Fruit fly (Drosophila melanogaster) whole organism, embryonic: ENCODE results near the gene Rilpl.

ENCODE experiments used
- Atf3 ChIP-seq: fragments of 200-800 bp; sonication (Bioruptor generic); optimal IDR thresholded peaks from 3 replicates; lab custom pipeline; 2016; ENCODE audit warnings: missing biosample characterization, missing genetic modification characterization
- C15 ChIP-seq: fragments of 200-800 bp; sonication (Bioruptor generic); IDR thresholded peaks from 3 replicates; pipeline ENCODE4 v1.3.6; 2022; ENCODE audit warnings: missing biosample characterization, missing genetic modification characterization
- CG10654 ChIP-seq: fragments of 200-800 bp; sonication (Bioruptor generic); optimal IDR thresholded peaks from 2 replicates; lab custom pipeline; 2016; ENCODE audit warnings: missing biosample characterization, missing genetic modification characterization
- CG11560 ChIP-seq: fragments of 200-800 bp; sonication (Bioruptor generic); IDR thresholded peaks from 3 replicates; pipeline ENCODE4 v1.3.6; 2022; ENCODE audit warnings: missing biosample characterization, missing genetic modification characterization
- CG16863 ChIP-seq: fragments of 200-800 bp; sonication (Bioruptor generic); optimal IDR thresholded peaks from 3 replicates; lab custom pipeline; 2016; ENCODE audit warnings: missing biosample characterization, missing genetic modification characterization
- CG17802 ChIP-seq: fragments of 200-800 bp; sonication (Bioruptor generic); optimal IDR thresholded peaks from 2 replicates; lab custom pipeline; 2018; ENCODE audit warnings: missing biosample characterization, mild to moderate bottlenecking, missing genetic modification characterization, moderate library complexity
- CG18011 ChIP-seq: fragments of 200-800 bp; sonication (Bioruptor generic); optimal IDR thresholded peaks from 2 replicates; lab custom pipeline; 2017; ENCODE audit warnings: missing biosample characterization, missing genetic modification characterization, mild to moderate bottlenecking, moderate library complexity, missing genotype
- CG18619 ChIP-seq: fragments of 200-800 bp; sonication (Bioruptor generic); optimal IDR thresholded peaks from 3 replicates; lab custom pipeline; 2017; ENCODE audit warnings: missing biosample characterization, mild to moderate bottlenecking, missing genetic modification characterization
- CG18764 ChIP-seq: fragments of 200-800 bp; sonication (Bioruptor generic); optimal IDR thresholded peaks from 3 replicates; lab custom pipeline; 2016; ENCODE audit warnings: missing biosample characterization, missing genetic modification characterization
- CG2889 ChIP-seq: fragments of 200-800 bp; sonication (Bioruptor generic); IDR thresholded peaks from 3 replicates; pipeline ENCODE4 v1.3.6; 2022; ENCODE audit warnings: missing biosample characterization, missing genetic modification characterization
- CG31224 ChIP-seq: fragments of 200-800 bp; sonication (Bioruptor generic); IDR thresholded peaks from 2 replicates; pipeline ENCODE4 v1.3.6; 2022; ENCODE audit warnings: missing biosample characterization, missing genetic modification characterization
- CG32767 ChIP-seq: fragments of 200-800 bp; sonication (Bioruptor generic); IDR thresholded peaks from 2 replicates; pipeline ENCODE4 v1.3.6; 2022; ENCODE audit warnings: missing biosample characterization, missing genetic modification characterization
- CG33213 ChIP-seq: fragments of 200-800 bp; sonication (Bioruptor generic); optimal IDR thresholded peaks from 3 replicates; lab custom pipeline; 2016; ENCODE audit warnings: missing biosample characterization, missing genetic modification characterization
- CG42726 ChIP-seq: fragments of 200-800 bp; sonication (Bioruptor generic); IDR thresholded peaks from 2 replicates; pipeline ENCODE4 v1.3.6; 2022; ENCODE audit warnings: missing biosample characterization, missing genetic modification characterization; ENCODE audit not compliant: partially characterized antibody
- CG4404 ChIP-seq: fragments of 200-800 bp; sonication (Bioruptor generic); IDR thresholded peaks from 2 replicates; pipeline ENCODE4 v1.3.6; 2022; ENCODE audit warnings: missing biosample characterization, missing genetic modification characterization
- CG5180 ChIP-seq: fragments of 200-800 bp; sonication (Bioruptor generic); optimal IDR thresholded peaks from 3 replicates; lab custom pipeline; 2017; ENCODE audit warnings: missing biosample characterization, missing genetic modification characterization, mild to moderate bottlenecking, moderate library complexity, missing genetic modification reagents
- CG6272 ChIP-seq: fragments of 200-800 bp; sonication (Bioruptor generic); IDR thresholded peaks from 2 replicates; pipeline ENCODE4 v1.3.6; 2022; ENCODE audit warnings: missing biosample characterization, missing genetic modification characterization
- CG9727 ChIP-seq: fragments of 200-800 bp; sonication (Bioruptor generic); optimal IDR thresholded peaks from 3 replicates; lab custom pipeline; 2017; ENCODE audit warnings: missing biosample characterization, mild to moderate bottlenecking, missing genetic modification characterization
- CG9932 ChIP-seq: fragments of 200-800 bp; sonication (Bioruptor generic); IDR thresholded peaks from 2 replicates; pipeline ENCODE4 v1.3.6; 2022; ENCODE audit warnings: missing biosample characterization, missing genetic modification characterization
- Chrac-16 ChIP-seq: fragments of 200-800 bp; sonication (Bioruptor generic); optimal IDR thresholded peaks from 3 replicates; lab custom pipeline; 2016; ENCODE audit warnings: missing biosample characterization, missing genetic modification characterization
- Ets97D ChIP-seq: fragments of 200-800 bp; sonication (Bioruptor generic); optimal IDR thresholded peaks from 3 replicates; lab custom pipeline; 2016; ENCODE audit warnings: missing biosample characterization, missing genetic modification characterization
- Fer1 ChIP-seq: fragments of 200-800 bp; sonication (Bioruptor generic); optimal IDR thresholded peaks from 2 replicates; lab custom pipeline; 2017; ENCODE audit warnings: missing biosample characterization, mild to moderate bottlenecking, missing genetic modification characterization
- HmgD ChIP-seq: fragments of 200-800 bp; sonication (Bioruptor generic); optimal IDR thresholded peaks from 3 replicates; lab custom pipeline; 2016; ENCODE audit warnings: missing biosample characterization, missing genetic modification characterization
- Hsf ChIP-seq: fragments of 200-800 bp; sonication (Bioruptor generic); optimal IDR thresholded peaks from 3 replicates; lab custom pipeline; 2016; ENCODE audit warnings: missing biosample characterization, missing genetic modification characterization
- Max ChIP-seq: fragments of 200-800 bp; sonication (Bioruptor generic); optimal IDR thresholded peaks from 2 replicates; lab custom pipeline; 2016; ENCODE audit warnings: missing biosample characterization, mild to moderate bottlenecking, missing genetic modification characterization
- Mes4 ChIP-seq: fragments of 200-800 bp; sonication (Bioruptor generic); optimal IDR thresholded peaks from 2 replicates; lab custom pipeline; 2016; ENCODE audit warnings: missing biosample characterization, missing genetic modification characterization
- Sox100B ChIP-seq: fragments of 200-800 bp; sonication (Bioruptor generic); optimal IDR thresholded peaks from 3 replicates; lab custom pipeline; 2018; ENCODE audit warnings: missing biosample characterization, mild to moderate bottlenecking, missing genetic modification characterization
- Stat92E ChIP-seq, 3 experiments: fragments of >200 bp in 2 of 3; fragments of 200-800 bp in 1 of 3; sonication (Bioruptor generic) in 1 of 3; optimal IDR thresholded peaks; 2 replicates each; lab custom pipeline; 2017 to 2019; ENCODE audit warnings: missing biosample characterization in 3 of 3, missing genetic modification characterization in 3 of 3, mild to moderate bottlenecking in 1 of 3, moderate library complexity in 1 of 3
- Taf1 ChIP-seq: fragments of 200-800 bp; sonication (Bioruptor generic); IDR thresholded peaks from 2 replicates; pipeline ENCODE4 v1.3.6; 2022; ENCODE audit warnings: missing biosample characterization, missing genetic modification characterization
- Xrp1 ChIP-seq: fragments of 200-800 bp; sonication (Bioruptor generic); IDR thresholded peaks from 2 replicates; pipeline ENCODE4 v1.3.6; 2022; ENCODE audit warnings: missing biosample characterization, missing genetic modification characterization
- aop ChIP-seq: fragments of 200-800 bp; sonication (Bioruptor generic); IDR thresholded peaks from 2 replicates; pipeline ENCODE4 v1.3.6; 2022; ENCODE audit warnings: missing biosample characterization, missing genetic modification characterization
- az2 ChIP-seq: fragments of 200-800 bp; sonication (Bioruptor generic); optimal IDR thresholded peaks from 3 replicates; lab custom pipeline; 2016; ENCODE audit warnings: missing biosample characterization, missing genetic modification characterization
- bowl ChIP-seq: fragments of 200-800 bp; sonication (Bioruptor generic); IDR thresholded peaks from 2 replicates; pipeline ENCODE4 v1.3.6; 2022; ENCODE audit warnings: missing biosample characterization, missing genetic modification characterization
- chinmo ChIP-seq: fragments of 200-800 bp; sonication (Bioruptor generic); IDR thresholded peaks from 4 replicates; pipeline ENCODE4 v1.3.6; 2022; ENCODE audit warnings: missing biosample characterization, missing genetic modification characterization; ENCODE audit not compliant: partially characterized antibody
- crol ChIP-seq: fragments of 200-800 bp; sonication (Bioruptor generic); IDR thresholded peaks from 2 replicates; pipeline ENCODE4 v1.3.6; 2022; ENCODE audit warnings: missing biosample characterization, missing genetic modification characterization
- esg ChIP-seq: fragments of 200-800 bp; sonication (Bioruptor generic); conservative IDR thresholded peaks from 2 replicates; pipeline ENCODE4 v1.3.6; 2022; ENCODE audit warnings: missing biosample characterization, missing genetic modification characterization
- exex ChIP-seq: fragments of 200-800 bp; sonication (Bioruptor generic); optimal IDR thresholded peaks from 4 replicates; lab custom pipeline; 2018; ENCODE audit warnings: missing biosample characterization, mild to moderate bottlenecking, missing genetic modification characterization, moderate library complexity
- gsb-n ChIP-seq: fragments of 200-800 bp; sonication (Bioruptor generic); optimal IDR thresholded peaks from 3 replicates; lab custom pipeline; 2018; ENCODE audit warnings: missing biosample characterization, mild to moderate bottlenecking, missing genetic modification characterization
- h ChIP-seq: fragments of >200 bp; optimal IDR thresholded peaks from 2 replicates; lab custom pipeline; 2017
- klu ChIP-seq: fragments of 200-800 bp; sonication (Bioruptor generic); IDR thresholded peaks from 2 replicates; pipeline ENCODE4 v1.3.6; 2022; ENCODE audit warnings: missing biosample characterization, missing genetic modification characterization
- mld ChIP-seq: fragments of 200-800 bp; sonication (Bioruptor generic); IDR thresholded peaks from 3 replicates; pipeline ENCODE4 v1.3.6; 2022; ENCODE audit warnings: missing biosample characterization, missing genetic modification characterization; ENCODE audit not compliant: partially characterized antibody
- pan ChIP-seq, 4 experiments: fragments of >200 bp in 3 of 4; fragments of 200-800 bp in 1 of 4; sonication (Bioruptor generic) in 1 of 4; optimal IDR thresholded peaks in 3 of 4; IDR thresholded peaks in 1 of 4; 2 replicates each; pipeline versions ENCODE4 v1.3.6 to Lab custom; 2017 to 2022; ENCODE audit warnings: missing biosample characterization in 2 of 4, missing genetic modification characterization in 2 of 4, mixed read lengths in 1 of 4
- pnt ChIP-seq: fragments of 200-800 bp; sonication (Bioruptor generic); optimal IDR thresholded peaks from 3 replicates; lab custom pipeline; 2016; ENCODE audit warnings: missing biosample characterization, missing genetic modification characterization
- pzg ChIP-seq: fragments of 200-800 bp; sonication (Bioruptor generic); optimal IDR thresholded peaks from 3 replicates; lab custom pipeline; 2018; ENCODE audit warnings: missing biosample characterization, mild to moderate bottlenecking, missing genetic modification characterization, moderate library complexity
- salm ChIP-seq: fragments of 200-800 bp; sonication (Bioruptor generic); optimal IDR thresholded peaks from 2 replicates; lab custom pipeline; 2018; ENCODE audit warnings: missing biosample characterization, mild to moderate bottlenecking, missing genetic modification characterization
- slp2 ChIP-seq: fragments of 200-800 bp; sonication (Bioruptor generic); optimal IDR thresholded peaks from 2 replicates; lab custom pipeline; 2016; ENCODE audit warnings: missing biosample characterization, missing genetic modification characterization
- sob ChIP-seq: fragments of 200-800 bp; sonication (Bioruptor generic); IDR thresholded peaks from 2 replicates; pipeline ENCODE4 v1.3.6; 2022; ENCODE audit warnings: missing biosample characterization, missing genetic modification characterization
- twi ChIP-seq: fragments of 200-800 bp; optimal IDR thresholded peaks from 2 replicates; lab custom pipeline; 2019; ENCODE audit warnings: missing biosample characterization, mild to moderate bottlenecking, missing genetic modification characterization, moderate library complexity
- wdn ChIP-seq: fragments of 200-800 bp; sonication (Bioruptor generic); IDR thresholded peaks from 2 replicates; pipeline ENCODE4 v1.3.6; 2022; ENCODE audit warnings: missing biosample characterization, missing genetic modification characterization

The Rilpl gene

DNA sequence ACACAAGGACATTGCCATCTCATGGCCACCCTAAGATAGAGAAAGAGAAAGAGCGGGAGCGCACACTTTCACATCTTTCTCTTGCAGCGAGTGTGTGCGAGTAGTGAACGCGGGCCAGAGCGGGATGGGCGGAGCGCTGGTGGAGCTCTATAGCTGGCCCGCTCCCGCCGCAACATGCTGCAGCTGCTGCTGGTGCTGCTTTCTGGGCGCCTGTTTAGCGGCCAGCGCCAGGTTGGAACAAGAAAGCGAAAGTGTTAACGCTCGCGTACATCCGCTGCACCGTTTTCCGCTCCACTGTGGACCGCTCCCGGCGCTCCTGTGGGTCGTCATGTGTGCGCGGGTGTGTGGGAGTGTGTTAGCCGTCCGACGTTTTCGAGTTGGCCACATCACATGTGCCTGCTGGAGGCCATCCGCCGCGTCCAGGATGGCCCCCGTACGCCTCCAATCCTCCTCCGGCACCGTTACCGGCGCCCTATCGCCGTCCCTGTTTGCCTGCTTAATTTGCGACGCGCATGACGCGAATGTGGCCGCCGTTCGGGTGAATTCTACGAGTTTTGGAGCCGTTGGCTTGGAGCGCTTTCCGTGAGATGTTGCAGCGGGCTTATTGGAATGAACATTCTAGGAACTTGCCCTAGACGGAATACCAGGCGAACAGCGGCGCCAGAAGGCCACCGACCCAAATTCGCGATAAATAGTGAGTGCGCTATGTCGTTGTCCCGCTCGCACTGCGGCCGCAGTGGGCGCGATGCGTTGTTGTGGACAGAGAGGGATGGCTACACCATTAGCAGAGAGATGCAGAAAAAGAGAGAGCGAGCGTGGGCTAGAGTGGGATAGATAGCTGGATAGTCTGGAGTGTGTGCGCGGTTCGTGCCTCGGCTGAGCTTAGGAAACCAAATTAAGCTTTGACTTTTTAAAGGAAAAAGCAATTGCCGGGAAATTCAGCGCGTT, 6.5 kb downstream of the Rilpl start (continued):
- no peak for TF ChIP-seq salm (tag; lab: Kevin White, UChicago)
- TF ChIP-seq Chrac-16 (GFP tag; lab: Kevin White, UChicago), result no peak
- TF ChIP-seq mld (GFP tag; lab: Robert Waterston, UW), result no peak
- no peak for TF ChIP-seq gsb-n
- peak; percentile 21 for TF ChIP-seq Fer1 (GFP tag; lab: Kevin White, UChicago)
- no peak for TF ChIP-seq Max (GFP tag; lab: Kevin White, UChicago)
- no peak for TF ChIP-seq Mes4 (GFP tag; lab: Kevin White, UChicago)
- no peak for TF ChIP-seq Xrp1
- TF ChIP-seq chinmo (GFP tag; lab: Robert Waterston, UW), result peak; percentile 79; the same call in 3 of the 4 replicates
- no peak for TF ChIP-seq CG42726 (GFP tag; lab: Robert Waterston, UW)
- no peak for TF ChIP-seq C15 (GFP tag; lab: Robert Waterston, UW)
- no peak for TF ChIP-seq CG17802 (tag; lab: Kevin White, UChicago)
- peak; percentile 7 for TF ChIP-seq twi
- peak; percentile 14 for TF ChIP-seq Hsf (GFP tag; lab: Kevin White, UChicago)
- TF ChIP-seq esg, result no peak
- TF ChIP-seq CG31224 (GFP tag; lab: Robert Waterston, UW), result peak; percentile 99
- TF ChIP-seq CG11560 (tag; lab: Robert Waterston, UW), result no peak
- TF ChIP-seq Atf3, result no peak
- TF ChIP-seq Stat92E (GFP tag; optimal IDR thresholded peaks at IDR 0.05; lab: Kevin White, UChicago), result no peak
- TF ChIP-seq klu (GFP tag; lab: Robert Waterston, UW), result 0 out of 2 replicates have a peak, but pooled peaks have one; percentile 6
- TF ChIP-seq CG32767 (GFP tag; lab: Robert Waterston, UW), result no peak; the same call in 1 of the 2 replicates
- no peak for TF ChIP-seq sob (GFP tag; lab: Robert Waterston, UW)
- TF ChIP-seq CG2889 (GFP tag; lab: Robert Waterston, UW), result no peak
- no peak for TF ChIP-seq bowl (GFP tag; lab: Robert Waterston, UW)
- TF ChIP-seq wdn, result no peak
- TF ChIP-seq CG9727 (GFP tag; lab: Kevin White, UChicago), result no peak
- TF ChIP-seq slp2 (GFP tag; lab: Kevin White, UChicago), result no peak
- TF ChIP-seq CG4404 (GFP tag; lab: Robert Waterston, UW), result no peak
- TF ChIP-seq CG6272 (GFP tag; lab: Robert Waterston, UW), result no peak
- no peak for TF ChIP-seq h
- TF ChIP-seq CG5180 (GFP tag; lab: Kevin White, UChicago), result peak; percentile 91
- TF ChIP-seq pzg (GFP tag; lab: Kevin White, UChicago), result peak; percentile 58
- TF ChIP-seq pnt (GFP tag; lab: Kevin White, UChicago), result no peak
- TF ChIP-seq CG33213 (GFP tag; lab: Kevin White, UChicago), result peak; percentile 63
- no peak for TF ChIP-seq exex
- TF ChIP-seq pan (optimal IDR thresholded peaks at IDR 0.05; lab: Kevin White, UChicago), result no peak
- TF ChIP-seq pan (GFP tag; optimal IDR thresholded peaks at IDR 0.05 in 1 of 2, IDR thresholded peaks at IDR 0.05 in 1 of 2), result no peak
- TF ChIP-seq CG18011 (GFP tag; lab: Kevin White, UChicago), result peak; percentile 14
- TF ChIP-seq CG9932, result peak; percentile 24; the same call in 1 of the 2 replicates
- no peak for TF ChIP-seq CG16863 (GFP tag; lab: Kevin White, UChicago)
- TF ChIP-seq CG18764 (GFP tag; lab: Kevin White, UChicago), result no peak
- peak; percentile 88 for TF ChIP-seq crol (GFP tag; lab: Robert Waterston, UW)
- TF ChIP-seq CG18619, result no peak
- peak; percentile 1 for TF ChIP-seq Sox100B (GFP tag; lab: Kevin White, UChicago)
- TF ChIP-seq az2, result no peak
- TF ChIP-seq CG10654 (GFP tag; lab: Kevin White, UChicago), result no peak
- TF ChIP-seq Taf1 (GFP tag; lab: Robert Waterston, UW), result no peak
- no peak for TF ChIP-seq Ets97D
- TF ChIP-seq HmgD (GFP tag; lab: Kevin White, UChicago), result peak; percentile 84
- peak; percentile 8; the same call in 1 of the 2 replicates for TF ChIP-seq aop (GFP tag; lab: Robert Waterston, UW)
